Fruit fly (Drosophila melanogaster): ENCODE data around the gene SH3PX1.

The SH3PX1 gene

DNA sequence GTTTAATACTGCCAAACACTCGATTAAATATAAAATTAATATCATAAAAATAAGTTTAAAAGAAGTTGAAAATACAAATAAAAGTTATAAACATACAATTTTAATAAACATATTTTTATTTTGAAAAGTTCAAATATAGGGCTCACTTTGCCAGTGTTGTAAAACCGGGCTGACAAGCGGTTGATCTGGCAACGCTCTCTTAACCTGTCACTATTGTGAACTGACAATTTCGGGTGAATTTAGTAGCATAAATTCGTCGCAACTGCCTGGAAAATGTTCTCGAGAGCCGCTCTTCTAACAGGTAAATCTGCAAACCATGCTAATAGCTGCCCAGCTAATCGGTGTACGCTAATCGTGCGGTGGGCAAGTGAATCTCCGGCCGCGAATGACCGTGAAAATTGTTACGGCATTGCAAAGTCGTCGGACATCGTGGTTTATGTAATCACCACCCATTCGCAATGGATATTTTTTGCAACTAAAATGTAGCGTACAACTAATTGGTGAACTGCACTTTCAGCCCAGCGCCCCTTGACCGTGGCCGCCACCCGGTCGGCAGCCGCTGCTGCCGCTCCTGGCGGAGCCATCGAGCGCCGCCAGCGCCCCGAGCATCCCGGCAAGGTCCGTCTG is 16.3 kb upstream of the SH3PX1 start, which contains the start of gene ATPsynB (continued):
- TF ChIP-seq Ets65A (GFP tag) (peak; percentile 30), ind (GFP tag; optimal IDR thresholded peaks at IDR 0.05) (peak; percentile 25), kay (GFP tag; optimal IDR thresholded peaks at IDR 0.05) (no peak), HmgD (GFP tag; optimal IDR thresholded peaks at IDR 0.05) (peak; percentile 36), CG17361 (GFP tag; IDR thresholded peaks at IDR 0.05) (peak; percentile 31; the same call in 1 of the 3 replicates), CG12744 (GFP tag; optimal IDR thresholded peaks at IDR 0.05) (no peak), CG11456 (GFP tag; IDR thresholded peaks at IDR 0.05) (no peak), nerfin-2 (GFP tag; IDR thresholded peaks at IDR 0.05; ENCODE audit: partially characterized antibody) (no peak), Scr (GFP tag; IDR thresholded peaks at IDR 0.05; ENCODE audit: partially characterized antibody) (peak; percentile 32), CG34376 (GFP tag; optimal IDR thresholded peaks at IDR 0.05) (peak; percentile 19), C15 (GFP tag; IDR thresholded peaks at IDR 0.05) (no peak), Vsx1 (GFP tag; optimal IDR thresholded peaks at IDR 0.05) (no peak), pho (GFP tag; optimal IDR thresholded peaks at IDR 0.05) (peak; percentile 10), sima (GFP tag; optimal IDR thresholded peaks at IDR 0.05) (no peak), caup (GFP tag; optimal IDR thresholded peaks at IDR 0.05; ENCODE audit: severe bottlenecking) (peak; percentile 35), sqz (GFP tag; optimal IDR thresholded peaks at IDR 0.05) (no peak), CG15479 (GFP tag; optimal IDR thresholded peaks at IDR 0.05) (no peak), CG12391 (tag; optimal IDR thresholded peaks at IDR 0.05) (peak; percentile 35), bigmax (GFP tag; optimal IDR thresholded peaks at IDR 0.05) (peak; percentile 70), ab (GFP tag; optimal IDR thresholded peaks at IDR 0.05) (no peak), ato (GFP tag; IDR thresholded peaks at IDR 0.05; ENCODE audit: partially characterized antibody) (no peak), CG7745 (tag; optimal IDR thresholded peaks at IDR 0.05) (no peak), CG5245 (GFP tag; optimal IDR thresholded peaks at IDR 0.05) (no peak), HLH4C (GFP tag; IDR thresholded peaks at IDR 0.05; ENCODE audit: partially characterized antibody) (no peak), BtbVII (GFP tag; optimal IDR thresholded peaks at IDR 0.05) (no peak), CG11560 (tag; IDR thresholded peaks at IDR 0.05) (no peak), CG4424 (GFP tag; optimal IDR thresholded peaks at IDR 0.05) (peak; percentile 54), stwl (tag; optimal IDR thresholded peaks at IDR 0.05) (peak; percentile 93), CG3847 (GFP tag; IDR thresholded peaks at IDR 0.05) (peak; percentile 87), corto (GFP tag; optimal IDR thresholded peaks at IDR 0.05) (no peak), zfh2 (GFP tag; optimal IDR thresholded peaks at IDR 0.05) (peak; percentile 41), sens (GFP tag) (peak; percentile 64), ci (GFP tag; IDR thresholded peaks at IDR 0.05) (0 out of 3 replicates have a peak, but pooled peaks have one; percentile 34), cwo (GFP tag; optimal IDR thresholded peaks at IDR 0.05) (no peak), grn (GFP tag; optimal IDR thresholded peaks at IDR 0.05) (no peak), so (GFP tag; IDR thresholded peaks at IDR 0.05) (no peak), Bdp1 (GFP tag; optimal IDR thresholded peaks at IDR 0.05) (no peak), CG10267 (tag; optimal IDR thresholded peaks at IDR 0.05) (peak; percentile 98), en (GFP tag; optimal IDR thresholded peaks at IDR 0.05) (no peak), pzg (GFP tag; optimal IDR thresholded peaks at IDR 0.05) (peak; percentile 87), CG10543 (GFP tag; optimal IDR thresholded peaks at IDR 0.05) (no peak), CG11247 (GFP tag; IDR thresholded peaks at IDR 0.05) (no peak), Chrac-16 (GFP tag; optimal IDR thresholded peaks at IDR 0.05) (peak; percentile 9), CG13624 (GFP tag; optimal IDR thresholded peaks at IDR 0.05) (peak; percentile 5), Awh (GFP tag; IDR thresholded peaks at IDR 0.05) (no peak), lab (GFP tag; optimal IDR thresholded peaks at IDR 0.05) (no peak), CG15514 (GFP tag; optimal IDR thresholded peaks at IDR 0.05) (peak; percentile 81), kni (GFP tag; optimal IDR thresholded peaks at IDR 0.05) (no peak), nmo (GFP tag; optimal IDR thresholded peaks at IDR 0.05) (peak; percentile 50), Med (GFP tag) (peak; percentile 89)

Measured in whole organism, embryonic.